Worm (Caenorhabditis elegans) whole organism, midembryonic: Measurements from ENCODE around the gene alkb-1.

Experiments
- T22C8.4 ChIP-seq: fragments of 200-800 bp; sonication (Bioruptor generic); IDR thresholded peaks from 2 replicates; pipeline ENCODE4 v1.3.6; 2022; ENCODE audit warnings: missing genetic modification characterization, missing compliant biosample characterization
- cog-1 ChIP-seq: sonication (generic microtip); optimal IDR thresholded peaks from 2 replicates; lab custom pipeline; 2016; ENCODE audit warnings: missing genetic modification characterization, missing compliant biosample characterization
- flt-1 ChIP-seq: fragments of 200-800 bp; sonication (Bioruptor generic); IDR thresholded peaks from 2 replicates; pipeline ENCODE4 v1.3.6; 2022; ENCODE audit warnings: missing genetic modification characterization, missing compliant biosample characterization
- klf-2 ChIP-seq: fragments of 200-800 bp; sonication (Bioruptor generic); conservative IDR thresholded peaks from 2 replicates; pipeline ENCODE4 v1.3.6; 2022; ENCODE audit warnings: missing genetic modification reagents, missing genetic modification characterization, missing compliant biosample characterization
- med-1 ChIP-seq: sonication (generic microtip); optimal IDR thresholded peaks from 2 replicates; lab custom pipeline; 2017; ENCODE audit warnings: missing genetic modification characterization, mild to moderate bottlenecking, missing compliant biosample characterization, antibody characterized with exemption, missing genetic modification reagents; ENCODE audit not compliant: insufficient read depth
- ref-1 ChIP-seq: fragments of 200-800 bp; sonication (Bioruptor generic); conservative IDR thresholded peaks from 2 replicates; pipeline ENCODE4 v1.3.6; 2022; ENCODE audit warnings: missing genetic modification reagents, missing genetic modification characterization, missing compliant biosample characterization
- tab-1 ChIP-seq: fragments of 200-800 bp; sonication (Bioruptor generic); IDR thresholded peaks from 2 replicates; pipeline ENCODE4 v1.3.6; 2022; ENCODE audit warnings: missing genetic modification characterization, missing compliant biosample characterization
- ztf-23 ChIP-seq: fragments of 200-800 bp; sonication (Bioruptor generic); IDR thresholded peaks from 2 replicates; pipeline ENCODE4 v1.3.6; 2022; ENCODE audit warnings: missing genetic modification reagents, missing genetic modification characterization, missing compliant biosample characterization
- ztf-29 ChIP-seq: fragments of 200-800 bp; sonication (Bioruptor generic); IDR thresholded peaks from 2 replicates; pipeline ENCODE4 v1.3.6; 2022; ENCODE audit warnings: missing genetic modification reagents, missing genetic modification characterization, missing compliant biosample characterization

DNA sequence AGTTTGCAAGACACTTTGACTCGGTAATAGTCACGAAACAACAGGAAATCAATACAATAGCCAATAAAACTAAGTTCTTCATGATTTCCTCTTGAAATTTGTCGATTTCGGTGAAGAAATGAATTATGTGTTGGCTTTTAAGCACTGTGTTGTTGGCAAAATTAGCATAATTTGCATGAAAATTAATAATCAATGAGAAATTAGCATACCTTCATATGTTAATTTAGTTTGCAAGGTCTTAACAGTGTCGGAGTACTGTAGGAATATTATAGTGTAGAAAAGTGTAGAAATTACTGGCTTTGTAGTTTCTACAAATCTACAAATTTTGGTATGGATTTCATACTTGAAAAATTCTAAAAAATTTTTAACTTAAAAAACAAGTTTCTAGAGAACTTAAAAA, 30.6 kb upstream of the alkb-1 start, which contains the start of gene F54D12.9:
- TF ChIP-seq tab-1 (GFP tag; lab: Robert Waterston, UW) (no peak), ztf-29 (GFP tag; lab: Robert Waterston, UW) (no peak), flt-1 (GFP tag; lab: Robert Waterston, UW) (no peak), cog-1 (tag; lab: Kevin White, UChicago) (no peak), klf-2 (GFP tag; lab: Robert Waterston, UW) (no peak), med-1 (GFP tag; lab: Kevin White, UChicago) (no peak), ref-1 (no peak), T22C8.4 (GFP tag; lab: Robert Waterston, UW) (no peak), ztf-23 (GFP tag; lab: Robert Waterston, UW) (no peak)
